Worm (Caenorhabditis elegans) whole organism, L3 larva: Measurements from ENCODE around the gene fbxb-115.

Experiments
- R02D3.7 ChIP-seq: fragments of 150-350 bp; optimal IDR thresholded peaks from 2 replicates; lab custom pipeline; 2014; ENCODE audit warnings: missing biosample characterization, missing genetic modification characterization
- ceh-16 ChIP-seq: sonication (generic microtip); optimal IDR thresholded peaks from 2 replicates; lab custom pipeline; 2017; ENCODE audit warnings: missing biosample characterization, missing genetic modification characterization
- nhr-237 ChIP-seq: fragments of 150-350 bp; optimal IDR thresholded peaks from 2 replicates; lab custom pipeline; 2014; ENCODE audit warnings: missing biosample characterization, missing genetic modification characterization
- unc-62 ChIP-seq: fragments of 150-350 bp; sonication (generic microtip); optimal IDR thresholded peaks from 4 replicates; lab custom pipeline; 2014; ENCODE audit warnings: missing biosample characterization, missing genetic modification reagents, missing genetic modification characterization

ce11 chrV:19217675-19218074 lies 22.4 kb downstream of the fbxb-115 start, which contains the start of gene oac-49:
- TF ChIP-seq nhr-237 (tag; lab: Kevin White, UChicago) (no peak), unc-62 (GFP tag; lab: Kevin White, UChicago) (no peak), R02D3.7 (tag; lab: Kevin White, UChicago) (no peak), ceh-16 (tag; lab: Kevin White, UChicago) (no peak)
